Worm (Caenorhabditis elegans) whole organism, late embryonic: ENCODE results near the gene C26B9.6.

Experiments
- nfya-1 ChIP-seq: sonication (generic microtip); optimal IDR thresholded peaks from 2 replicates; lab custom pipeline; 2017; ENCODE audit warnings: missing genetic modification characterization, mild to moderate bottlenecking, missing compliant biosample characterization, antibody characterized with exemption, moderate library complexity
- nhr-232 ChIP-seq: sonication (generic microtip); optimal IDR thresholded peaks from 2 replicates; lab custom pipeline; 2016; ENCODE audit warnings: missing genetic modification characterization, missing compliant biosample characterization

DNA sequence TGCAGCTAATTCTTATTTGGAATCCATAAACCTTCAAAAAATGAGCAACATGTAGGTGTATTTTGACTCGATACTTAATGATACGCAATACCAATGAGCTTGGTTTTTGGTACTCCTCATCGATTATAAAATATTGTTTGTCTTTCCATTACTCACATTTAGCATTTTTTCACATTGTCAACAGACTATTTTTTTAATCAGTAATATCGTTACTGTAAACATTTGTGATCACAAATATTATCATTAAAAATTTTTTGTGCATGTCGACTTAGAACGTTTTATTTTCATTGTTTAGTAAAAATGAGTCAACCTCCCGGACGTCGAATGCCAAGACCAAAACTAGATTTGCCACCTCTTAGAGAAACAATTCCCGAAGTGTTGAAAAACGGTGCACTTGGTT is 42.0 kb upstream of the C26B9.6 start, which contains the start of gene sek-5:
- TF ChIP-seq nhr-232 (tag; lab: Kevin White, UChicago) = no peak
- no peak for TF ChIP-seq nfya-1
